Fruit fly (Drosophila melanogaster) S2 (cell line): ENCODE measurements around the gene Cubn2.

Experiments
- CG8478 ChIP-seq: fragments of >200 bp; optimal IDR thresholded peaks from 2 replicates; lab custom pipeline; 2018
- CTCF ChIP-seq, 2 experiments: fragments of >200 bp; optimal IDR thresholded peaks; 2 replicates each; lab custom pipeline; 2018

Gene Cubn2

DNA sequence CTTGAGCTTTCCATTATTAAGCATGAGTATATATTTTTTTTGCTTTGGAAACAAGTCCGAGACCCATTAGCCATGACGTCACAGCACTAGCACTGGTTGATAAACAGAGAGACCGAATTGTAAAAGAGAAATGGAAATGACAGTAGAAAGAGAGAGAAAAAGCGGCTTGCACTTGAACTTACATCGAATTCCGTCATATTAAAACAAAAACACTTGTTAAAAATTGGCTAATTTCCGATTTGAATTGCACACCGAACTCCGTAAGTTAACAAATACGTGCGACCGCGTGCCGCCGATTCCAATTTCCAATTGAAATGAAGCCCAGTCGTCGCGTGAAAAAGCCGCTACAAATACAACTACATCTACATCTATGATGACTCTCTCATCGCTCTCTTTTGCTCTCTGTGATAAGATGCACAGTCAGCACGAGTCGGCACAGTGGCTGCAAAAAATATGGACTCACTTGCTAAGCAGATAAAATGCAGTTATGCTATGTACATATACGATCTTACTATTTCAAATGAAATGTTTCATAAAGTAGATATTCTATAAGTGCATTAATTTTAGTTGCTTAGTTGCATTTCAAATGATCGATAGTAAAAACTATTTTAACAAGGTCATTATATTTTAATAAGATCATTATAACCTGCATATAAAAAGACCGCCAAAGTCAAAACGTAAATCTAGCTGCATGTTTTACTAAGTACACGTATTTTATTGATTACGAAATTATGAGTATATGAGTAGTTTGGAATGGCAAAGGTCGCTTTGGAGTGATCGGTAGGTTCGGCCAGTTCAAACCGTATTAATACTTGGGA is 5.3 kb upstream of the Cubn2 start:
- TF ChIP-seq CTCF (optimal IDR thresholded peaks at IDR 0.05; lab: Kevin White, UChicago) (no peak), CG8478 (no peak)

DNA sequence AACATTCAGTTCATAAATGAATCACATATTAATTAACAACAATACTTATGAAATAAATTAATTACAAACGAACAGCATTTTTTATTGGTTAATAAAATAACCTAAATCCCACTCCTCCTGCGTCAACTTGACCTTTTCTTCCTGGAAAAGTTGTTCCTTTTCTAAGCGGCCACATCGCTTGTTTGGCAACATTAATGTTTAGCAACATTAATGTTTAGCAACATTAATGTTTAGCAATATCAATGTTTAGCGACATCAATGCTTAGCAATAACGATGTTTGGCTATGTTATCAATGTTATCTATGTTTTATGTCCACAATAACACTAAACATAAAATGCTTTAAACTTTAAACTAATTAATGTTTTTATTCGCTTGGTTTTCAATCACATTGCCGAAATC is 2.1 kb upstream of the Cubn2 start:
- TF ChIP-seq CTCF (optimal IDR thresholded peaks at IDR 0.05; lab: Kevin White, UChicago), result no peak

DNA sequence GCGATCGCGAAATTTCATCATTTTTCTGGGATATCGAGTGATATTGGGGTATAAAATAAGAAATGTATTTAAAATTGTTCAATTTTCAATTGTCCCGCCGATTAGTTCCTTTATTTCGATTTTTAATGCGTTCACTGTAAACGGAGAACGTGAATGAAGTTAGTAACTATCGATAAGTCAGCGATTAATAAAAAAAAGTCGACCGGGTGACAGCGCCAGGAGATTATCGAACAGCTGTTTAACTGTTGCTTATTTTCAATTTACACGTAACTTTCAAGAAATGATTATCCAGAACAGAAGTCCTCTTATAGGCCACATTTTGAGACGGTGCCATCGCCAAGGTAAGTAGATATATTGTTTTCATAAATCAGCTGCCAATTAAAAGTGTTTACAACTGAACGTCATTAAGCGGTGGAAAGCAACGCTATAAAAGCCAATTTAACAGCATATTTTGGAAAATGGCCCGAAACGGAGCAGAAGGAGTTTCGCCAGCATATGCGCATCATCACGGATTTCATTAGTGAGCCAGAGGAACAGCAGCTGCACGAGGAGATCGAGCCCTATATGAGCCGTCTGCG is 754 bp upstream of the Cubn2 start, which contains the start of gene CG14130:
Gene CG14130, plus strand, starts transcription at position 225 of the 578 bp plus-strand sequence.
- TF ChIP-seq CG8478 (no peak), CTCF (optimal IDR thresholded peaks at IDR 0.05; lab: Kevin White, UChicago) (peak in 1 of 2 experiments; percentile 12)

DNA sequence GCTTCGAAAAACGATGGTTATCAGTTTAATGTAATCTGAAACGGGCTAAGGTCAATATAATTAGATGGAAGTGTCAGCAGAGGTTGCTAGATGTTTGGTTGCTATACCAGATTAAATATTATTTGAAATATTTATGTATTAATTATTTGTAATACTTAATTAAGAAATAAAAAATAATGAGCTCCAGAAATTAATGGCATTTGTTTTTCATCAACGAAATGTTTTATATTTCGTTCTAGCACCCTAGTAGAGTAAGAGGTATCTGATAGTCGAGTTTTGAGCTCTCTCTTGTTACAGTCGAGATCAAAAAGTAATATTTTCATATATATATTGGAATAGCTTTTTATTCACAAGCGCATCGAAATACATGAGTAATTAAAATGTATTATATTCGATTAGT is 12.9 kb downstream of the Cubn2 start:
- TF ChIP-seq CG8478, result no peak
- TF ChIP-seq CTCF (optimal IDR thresholded peaks at IDR 0.05; lab: Kevin White, UChicago), result no peak

DNA sequence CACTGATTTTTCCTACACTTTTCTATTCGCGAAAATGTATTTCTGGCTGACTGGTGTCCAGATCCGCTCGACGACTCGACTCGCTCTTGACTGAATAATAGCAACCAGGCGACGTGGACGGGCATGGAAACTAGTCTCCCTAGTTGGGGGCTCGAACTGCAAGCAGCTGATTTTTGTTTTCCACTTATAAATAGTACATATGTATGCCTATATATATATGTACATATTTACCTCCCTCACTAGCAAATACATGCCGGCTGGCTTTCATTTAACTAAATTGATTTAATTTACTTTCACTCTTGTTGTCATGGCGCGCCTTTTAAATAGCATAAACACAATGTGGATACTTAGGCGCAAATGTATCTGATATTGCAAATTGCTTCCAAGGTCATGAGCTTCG is 13.8 kb downstream of the Cubn2 start, which contains the start of gene Gcat:
Gene Gcat, minus strand, starts transcription at position 101 of the 400 bp plus-strand sequence.
- TF ChIP-seq CTCF (optimal IDR thresholded peaks at IDR 0.05; lab: Kevin White, UChicago) (no peak), CG8478 (no peak)

DNA sequence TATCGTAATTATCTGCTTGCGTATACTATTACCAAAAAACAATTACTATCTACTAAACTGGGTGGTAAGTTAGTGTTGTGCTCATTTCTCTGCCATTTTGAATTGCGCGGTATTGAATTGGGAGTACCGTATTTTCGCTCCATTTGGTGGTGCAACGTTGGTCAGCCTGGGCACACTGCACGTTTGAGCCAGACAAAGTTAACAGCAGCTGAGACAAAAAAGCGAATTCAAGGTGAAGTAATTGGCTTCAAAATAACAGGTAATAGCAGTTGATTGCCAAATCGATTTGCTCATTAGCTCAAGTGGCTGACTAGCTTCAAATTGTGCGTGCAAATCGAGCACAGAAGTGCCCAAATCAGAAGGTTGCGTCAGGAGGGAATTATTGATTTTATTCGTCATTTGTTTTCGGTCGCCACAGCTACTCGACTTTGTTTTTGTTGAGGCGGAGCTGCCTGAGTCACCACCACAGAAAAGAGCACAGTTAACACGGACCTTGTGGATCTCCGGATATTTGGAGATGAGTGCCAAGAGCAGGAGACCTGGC is 19.0 kb downstream of the Cubn2 start, which contains the start of gene Klp68D:
Gene Klp68D, plus strand, starts transcription at position 175 of the 544 bp plus-strand sequence.
- TF ChIP-seq CTCF (optimal IDR thresholded peaks at IDR 0.05; lab: Kevin White, UChicago) (no peak), CG8478 (no peak)

DNA sequence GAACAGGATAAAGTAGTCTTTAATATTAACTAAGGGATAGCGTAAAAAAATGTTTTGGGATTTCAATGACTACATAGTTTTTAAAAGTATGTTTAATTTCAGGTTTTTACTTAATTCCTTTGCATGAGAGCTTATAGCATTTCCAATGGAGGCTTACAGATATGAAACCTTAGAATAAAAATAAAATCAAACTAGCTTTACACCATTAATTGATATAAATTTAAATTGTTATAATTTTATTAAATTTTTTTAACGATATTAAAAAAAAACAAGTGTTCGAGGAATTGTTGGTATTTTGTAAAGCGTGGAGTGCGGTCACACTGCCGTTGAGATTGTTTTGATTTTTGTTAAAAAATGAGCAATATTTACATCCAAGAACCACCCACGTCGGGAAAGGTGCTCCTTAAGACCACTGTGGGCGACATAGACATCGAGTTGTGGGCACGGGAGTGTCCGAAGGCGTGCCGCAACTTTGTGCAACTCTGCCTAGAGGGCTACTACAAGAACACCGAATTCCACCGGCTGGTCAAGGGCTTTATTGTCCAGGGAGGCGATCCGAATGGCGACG is 21.2 kb downstream of the Cubn2 start, which contains the start of the genes twy and CG10907:
Gene twy, minus strand, starts transcription at position 51 of the 568 bp plus-strand sequence.
Gene CG10907, plus strand, starts transcription at position 282 of the 568 bp plus-strand sequence.
- TF ChIP-seq CG8478, result no peak
- TF ChIP-seq CTCF (optimal IDR thresholded peaks at IDR 0.05; lab: Kevin White, UChicago), result no peak

DNA sequence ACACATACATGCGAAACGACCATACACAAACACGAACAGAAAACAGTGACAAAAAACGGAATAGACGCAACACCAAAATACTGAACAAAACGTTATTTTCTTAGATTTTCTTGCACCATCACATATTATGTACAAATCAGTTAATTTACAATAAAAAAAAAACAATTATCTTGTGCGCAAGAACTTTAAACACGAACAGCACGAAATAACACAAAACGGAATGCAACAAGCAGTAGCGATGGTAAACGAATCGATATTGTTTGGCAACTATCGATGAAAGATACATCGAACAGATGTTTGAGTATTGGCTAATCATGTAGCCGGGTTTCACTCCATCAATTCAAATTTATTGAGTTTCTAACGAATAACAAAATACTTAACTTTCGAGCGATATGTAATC is 24.8 kb downstream of the Cubn2 start, which contains the start of gene Pi3K68D:
Gene Pi3K68D, minus strand, starts transcription at position 241 of the 400 bp plus-strand sequence.
- TF ChIP-seq CG8478 (no peak), CTCF (optimal IDR thresholded peaks at IDR 0.05; lab: Kevin White, UChicago) (peak; percentile 43 to 67)

DNA sequence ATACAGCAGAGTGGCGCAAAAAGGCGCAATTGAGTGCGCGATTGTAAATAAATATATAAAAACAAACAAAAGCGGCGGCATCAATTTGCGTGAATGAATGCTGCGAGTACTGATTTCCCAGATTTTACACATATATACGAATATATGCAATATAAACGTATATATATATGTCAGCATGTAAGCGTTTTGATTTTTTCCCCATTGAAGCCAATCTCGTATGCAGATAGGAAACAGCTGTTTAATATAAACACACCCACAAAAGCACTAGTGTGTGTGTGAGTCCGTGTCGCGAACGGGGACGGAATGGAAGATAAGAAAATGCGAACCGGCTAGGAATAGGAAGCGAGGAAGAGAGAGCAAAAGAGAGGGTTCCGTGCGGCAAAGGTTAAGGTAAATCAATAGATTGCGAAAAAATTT is 25.6 kb downstream of the Cubn2 start:
- no peak for TF ChIP-seq CG8478
- TF ChIP-seq CTCF (optimal IDR thresholded peaks at IDR 0.05; lab: Kevin White, UChicago), result no peak

DNA sequence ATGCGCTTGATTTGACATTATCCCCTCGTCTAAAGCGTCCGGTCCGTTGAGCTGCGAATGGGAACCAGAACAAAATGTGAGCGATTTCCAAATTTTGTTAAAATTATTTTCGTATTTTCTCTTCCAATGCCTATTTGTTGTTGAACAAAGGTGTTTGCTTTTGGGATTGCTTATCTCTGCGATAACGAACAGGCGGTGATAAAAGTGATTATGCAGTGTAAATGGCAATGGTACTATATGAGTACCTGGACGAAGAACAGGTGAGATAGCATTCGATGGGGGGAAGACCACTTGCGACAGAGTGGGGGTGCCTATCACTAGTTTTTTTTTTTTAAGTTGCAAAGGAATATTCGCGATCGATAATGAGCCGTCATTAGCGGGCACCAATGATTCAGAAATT is 26.4 kb downstream of the Cubn2 start:
- TF ChIP-seq CTCF (optimal IDR thresholded peaks at IDR 0.05; lab: Kevin White, UChicago), result no peak
- TF ChIP-seq CG8478, result no peak

DNA sequence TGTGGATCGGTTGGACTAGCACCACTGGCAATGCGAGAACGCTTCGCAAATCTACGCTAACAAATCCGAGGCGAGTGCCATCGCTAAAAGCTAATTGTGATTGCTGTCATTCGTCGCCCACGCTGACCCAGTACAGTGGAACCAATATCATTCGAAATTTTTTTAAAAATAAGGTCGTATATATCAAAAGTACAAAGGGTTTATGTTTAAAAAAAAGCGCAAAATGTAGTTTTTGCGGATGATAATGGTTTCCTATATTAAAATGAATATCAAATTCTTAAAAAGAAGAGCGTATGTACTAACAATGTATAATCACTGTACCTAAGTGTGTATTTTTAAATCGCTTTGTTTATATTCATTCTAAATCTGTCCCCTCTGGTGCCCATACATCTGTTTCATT is 29.3 kb downstream of the Cubn2 start:
- TF ChIP-seq CTCF (optimal IDR thresholded peaks at IDR 0.05; lab: Kevin White, UChicago) (no peak), CG8478 (no peak)

DNA sequence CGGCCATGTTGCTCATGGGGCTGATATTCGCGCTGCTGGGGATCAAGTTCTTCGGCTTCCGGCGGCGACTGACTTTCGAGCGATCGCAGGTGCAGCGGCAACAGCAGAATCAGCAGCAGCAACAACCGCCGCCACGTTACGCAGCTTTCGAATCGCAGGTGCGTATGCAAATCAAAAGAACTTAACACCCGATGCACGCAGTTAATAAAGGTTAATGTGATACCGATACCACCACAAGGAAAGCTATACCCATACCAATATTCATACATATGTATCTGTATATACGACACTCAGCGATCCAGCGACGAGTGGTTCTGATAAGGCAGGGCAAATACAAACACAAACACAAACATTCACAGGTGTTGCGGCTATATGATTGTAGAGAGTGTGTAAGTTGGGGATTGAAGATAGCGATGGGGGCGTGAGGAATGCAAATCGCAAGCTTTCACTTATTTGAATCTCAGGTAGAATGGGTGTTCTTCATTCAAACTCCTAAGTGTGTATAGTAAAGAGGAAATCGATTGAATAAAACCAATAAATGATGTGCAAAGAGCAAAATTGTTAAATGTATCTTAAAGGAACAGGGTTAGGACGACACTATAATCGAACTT is 37.1 kb downstream of the Cubn2 start:
- TF ChIP-seq CG8478 (no peak), CTCF (optimal IDR thresholded peaks at IDR 0.05; lab: Kevin White, UChicago) (no peak)

DNA sequence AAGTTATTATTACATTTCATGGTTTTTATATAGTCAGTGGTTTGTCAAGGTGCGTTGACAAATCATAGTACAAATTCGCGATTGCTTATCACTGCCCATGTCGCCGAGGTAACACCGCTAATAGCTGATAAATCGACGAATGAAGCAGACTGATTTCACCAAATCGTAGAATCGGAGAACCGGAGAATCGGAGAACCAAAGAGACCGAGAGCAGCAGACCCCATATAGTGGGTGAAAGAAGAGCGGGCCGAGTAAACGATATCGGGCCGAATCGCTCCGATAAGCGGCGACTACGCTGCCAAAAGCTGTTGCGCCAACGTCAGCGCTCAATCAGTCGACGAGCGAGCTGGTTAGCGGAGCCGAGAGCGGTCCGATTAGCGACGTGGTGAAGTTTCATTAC is 37.8 kb downstream of the Cubn2 start, which contains the start of gene CG14131:
Gene CG14131, plus strand, starts transcription at position 343 of the 400 bp plus-strand sequence.
- no peak for TF ChIP-seq CTCF (optimal IDR thresholded peaks at IDR 0.05; lab: Kevin White, UChicago)

DNA sequence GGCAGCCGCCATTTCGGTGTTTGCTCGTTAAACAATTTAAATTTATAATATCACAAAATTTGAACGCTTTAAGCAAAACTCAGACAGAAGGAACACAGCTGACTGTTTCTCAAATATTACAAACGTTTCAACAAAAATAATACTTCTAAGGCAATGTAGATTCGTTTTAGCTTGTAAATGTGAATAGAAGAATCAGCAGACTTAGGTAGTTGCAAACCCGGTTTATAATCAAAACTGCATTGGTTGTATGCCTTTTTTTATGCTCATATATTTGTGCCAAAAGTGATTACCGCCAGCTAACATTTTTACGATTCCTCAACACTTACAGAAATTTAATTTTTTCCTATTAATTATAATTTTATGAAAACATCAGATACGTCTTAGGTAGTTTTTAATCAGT is 40.2 kb downstream of the Cubn2 start, which contains the start of gene Tim13:
Gene Tim13, minus strand, starts transcription at position 101 of the 400 bp plus-strand sequence.
- TF ChIP-seq CTCF (optimal IDR thresholded peaks at IDR 0.05; lab: Kevin White, UChicago), result no peak

DNA sequence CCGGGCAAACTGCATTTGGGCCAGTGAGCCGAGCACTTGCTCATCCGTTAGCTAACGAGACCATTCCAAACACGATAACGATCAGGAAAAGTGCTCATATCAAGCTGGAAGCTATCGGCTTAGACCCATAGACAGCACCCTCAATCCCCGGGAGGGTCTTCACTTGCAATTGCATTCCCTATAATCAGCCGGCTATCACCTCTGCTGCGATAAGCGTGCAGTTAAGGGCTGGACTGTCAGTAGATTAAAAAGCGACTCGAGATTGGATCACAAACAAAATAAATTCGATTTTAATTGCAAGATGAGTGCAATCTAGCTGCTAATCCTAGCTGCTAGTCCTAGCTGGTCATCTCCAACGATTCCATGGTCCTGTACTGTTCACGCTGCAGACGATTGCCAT is 40.8 kb downstream of the Cubn2 start:
- TF ChIP-seq CTCF (optimal IDR thresholded peaks at IDR 0.05; lab: Kevin White, UChicago), result no peak
- TF ChIP-seq CG8478, result no peak
